Worm (Caenorhabditis elegans) whole organism, L1 larva: ENCODE data around the gene R166.2.

ENCODE experiments used
- C16A3.4 ChIP-seq: fragments of 150-350 bp; optimal IDR thresholded peaks from 2 replicates; lab custom pipeline; 2014; ENCODE audit warnings: missing biosample characterization, missing genetic modification characterization
- Y116A8C.19 ChIP-seq: sonication (generic microtip); optimal IDR thresholded peaks from 2 replicates; lab custom pipeline; 2016; ENCODE audit warnings: missing compliant biosample characterization, missing genetic modification characterization, borderline replicate concordance
- aha-1 ChIP-seq: fragments of 150-350 bp; optimal IDR thresholded peaks from 2 replicates; lab custom pipeline; 2014; ENCODE audit warnings: missing biosample characterization, missing genetic modification characterization
- aly-2 ChIP-seq: fragments of 150-350 bp; optimal IDR thresholded peaks from 2 replicates; lab custom pipeline; 2014; ENCODE audit warnings: missing biosample characterization, missing genetic modification characterization
- ama-1 ChIP-seq: fragments of 150-350 bp; optimal IDR thresholded peaks from 2 replicates; lab custom pipeline; 2014
- blmp-1 ChIP-seq: fragments of 150-350 bp; optimal IDR thresholded peaks from 2 replicates; lab custom pipeline; 2014; ENCODE audit warnings: missing biosample characterization, missing genetic modification characterization
- ceh-8 ChIP-seq: fragments of 200-800 bp; sonication (Bioruptor generic); optimal IDR thresholded peaks from 2 replicates; lab custom pipeline; 2018; ENCODE audit warnings: mild to moderate bottlenecking, missing genetic modification characterization, moderate library complexity, missing compliant biosample characterization
- ceh-90 ChIP-seq: sonication (generic microtip); optimal IDR thresholded peaks from 2 replicates; lab custom pipeline; 2016; ENCODE audit warnings: missing genetic modification characterization, missing compliant biosample characterization
- ces-1 ChIP-seq: fragments of 150-350 bp; optimal IDR thresholded peaks from 2 replicates; lab custom pipeline; 2014; ENCODE audit warnings: missing biosample characterization, missing genetic modification reagents, missing genetic modification characterization
- dpl-1 ChIP-seq, 3 experiments: fragments of 150-350 bp in 2 of 3; sonication (generic microtip) in 1 of 3; optimal IDR thresholded peaks; 2 replicates each; lab custom pipeline; 2014 to 2017; ENCODE audit warnings: missing biosample characterization in 3 of 3, missing genetic modification characterization in 3 of 3, missing genetic modification reagents in 3 of 3
- dsc-1 ChIP-seq: sonication (generic microtip); optimal IDR thresholded peaks from 2 replicates; lab custom pipeline; 2016; ENCODE audit warnings: mild to moderate bottlenecking, missing genetic modification characterization, missing compliant biosample characterization
- efl-1 ChIP-seq, 4 experiments: fragments of 150-350 bp; optimal IDR thresholded peaks in 3 of 4; peaks in 1 of 4; 1 replicate in 1 of 4; 2 replicates in 3 of 4; lab custom pipeline; 2014; ENCODE audit warnings: missing biosample characterization in 2 of 4, missing genetic modification characterization in 2 of 4, missing genetic modification reagents in 2 of 4
- efl-3 ChIP-seq: fragments of 200-800 bp; sonication (Bioruptor generic); optimal IDR thresholded peaks from 2 replicates; lab custom pipeline; 2018; ENCODE audit warnings: mild to moderate bottlenecking, missing genetic modification characterization, missing compliant biosample characterization
- egl-13 ChIP-seq: sonication (generic microtip); optimal IDR thresholded peaks from 2 replicates; lab custom pipeline; 2016; ENCODE audit warnings: missing genotype, missing genetic modification reagents, missing genetic modification characterization, missing compliant biosample characterization
- egl-27 ChIP-seq, 2 experiments: fragments of 150-350 bp in 1 of 2; sonication (generic microtip); optimal IDR thresholded peaks; 3 replicates each; lab custom pipeline; 2017 to 2018; ENCODE audit warnings: missing biosample characterization in 2 of 2, missing genetic modification characterization in 2 of 2, missing genetic modification reagents in 2 of 2
- elt-2 ChIP-seq: sonication (generic microtip); optimal IDR thresholded peaks from 2 replicates; lab custom pipeline; 2016; ENCODE audit warnings: missing genetic modification characterization, mild to moderate bottlenecking, inconsistent platforms, missing compliant biosample characterization, missing genetic modification reagents
- elt-3 ChIP-seq, 6 experiments: fragments of 150-350 bp in 1 of 6; sonication (generic microtip); optimal IDR thresholded peaks; 2 replicates each; lab custom pipeline; 2017 to 2018; ENCODE audit warnings: missing biosample characterization in 6 of 6, missing genetic modification characterization in 6 of 6, inconsistent platforms in 1 of 6
- ets-5 ChIP-seq: fragments of 200-800 bp; sonication (Bioruptor generic); IDR thresholded peaks from 2 replicates; pipeline ENCODE4 v1.3.6; 2022; ENCODE audit warnings: missing genetic modification characterization, missing compliant biosample characterization
- fkh-10 ChIP-seq: sonication (generic microtip); optimal IDR thresholded peaks from 2 replicates; lab custom pipeline; 2017; ENCODE audit warnings: missing biosample characterization, missing genetic modification reagents, missing genetic modification characterization
- fkh-8 ChIP-seq: sonication (generic microtip); optimal IDR thresholded peaks from 2 replicates; lab custom pipeline; 2016; ENCODE audit warnings: mild to moderate bottlenecking, missing genetic modification characterization, missing compliant biosample characterization
- grh-1 ChIP-seq: fragments of 200-800 bp; sonication (Bioruptor generic); IDR thresholded peaks from 2 replicates; pipeline ENCODE4 v1.3.6; 2022; ENCODE audit warnings: missing genetic modification reagents, missing genetic modification characterization, missing compliant biosample characterization
- hlh-4 ChIP-seq: sonication (generic microtip); optimal IDR thresholded peaks from 2 replicates; lab custom pipeline; 2016; ENCODE audit warnings: mild to moderate bottlenecking, missing genetic modification characterization, missing compliant biosample characterization
- irx-1 ChIP-seq: sonication (generic microtip); optimal IDR thresholded peaks from 2 replicates; lab custom pipeline; 2016; ENCODE audit warnings: missing genetic modification characterization, missing compliant biosample characterization
- lin-13 ChIP-seq: fragments of 150-350 bp; optimal IDR thresholded peaks from 2 replicates; lab custom pipeline; 2014; ENCODE audit warnings: missing biosample characterization, missing genetic modification reagents, missing genetic modification characterization
- lin-14 ChIP-seq: fragments of 200-800 bp; sonication (Bioruptor generic); optimal IDR thresholded peaks from 2 replicates; lab custom pipeline; 2018; ENCODE audit warnings: mild to moderate bottlenecking, missing genetic modification characterization, moderate library complexity, missing compliant biosample characterization
- lin-15B ChIP-seq: fragments of 150-350 bp; sonication (generic microtip); optimal IDR thresholded peaks from 3 replicates; lab custom pipeline; 2014; ENCODE audit warnings: missing biosample characterization, missing genetic modification characterization
- lin-35 ChIP-seq, 2 experiments: fragments of 150-350 bp; optimal IDR thresholded peaks; 2 replicates each; lab custom pipeline; 2014; ENCODE audit warnings: missing biosample characterization in 2 of 2, missing genetic modification characterization in 2 of 2, missing genetic modification reagents in 2 of 2
- lir-3 ChIP-seq: sonication (generic microtip); optimal IDR thresholded peaks from 2 replicates; lab custom pipeline; 2016; ENCODE audit warnings: mild to moderate bottlenecking, missing genetic modification characterization, moderate library complexity, missing compliant biosample characterization; ENCODE audit not compliant: poor library complexity
- lsy-2 ChIP-seq, 2 experiments: fragments of 150-350 bp; optimal IDR thresholded peaks; 2 replicates each; lab custom pipeline; 2014; ENCODE audit warnings: missing biosample characterization in 2 of 2, missing genetic modification characterization in 2 of 2
- mab-9 ChIP-seq: fragments of 200-800 bp; sonication (Bioruptor generic); IDR thresholded peaks from 2 replicates; pipeline ENCODE4 v1.3.6; 2022; ENCODE audit warnings: missing genetic modification reagents, missing genetic modification characterization, missing compliant biosample characterization
- nhr-11 ChIP-seq: fragments of 150-350 bp; optimal IDR thresholded peaks from 2 replicates; lab custom pipeline; 2014; ENCODE audit warnings: missing biosample characterization, missing genetic modification characterization
- nhr-19 ChIP-seq: fragments of 200-800 bp; sonication (Bioruptor generic); conservative IDR thresholded peaks from 2 replicates; pipeline ENCODE4 v1.3.6; 2022; ENCODE audit warnings: missing genetic modification characterization, missing compliant biosample characterization
- nhr-237 ChIP-seq: fragments of 150-350 bp; optimal IDR thresholded peaks from 2 replicates; lab custom pipeline; 2014; ENCODE audit warnings: missing biosample characterization, missing genetic modification characterization
- nhr-77 ChIP-seq: fragments of 150-350 bp; optimal IDR thresholded peaks from 2 replicates; lab custom pipeline; 2014; ENCODE audit warnings: missing biosample characterization, missing genetic modification characterization
- nhr-84 ChIP-seq: sonication (generic microtip); optimal IDR thresholded peaks from 2 replicates; lab custom pipeline; 2017; ENCODE audit warnings: missing biosample characterization, missing genetic modification characterization
- nhr-85 ChIP-seq: sonication (generic microtip); peaks from one replicate; lab custom pipeline; 2016; ENCODE audit warnings: missing genetic modification characterization, inconsistent platforms, missing compliant biosample characterization
- pag-3 ChIP-seq: sonication (generic microtip); optimal IDR thresholded peaks from 2 replicates; lab custom pipeline; 2017; ENCODE audit warnings: missing genetic modification characterization, mild to moderate bottlenecking, missing compliant biosample characterization, antibody characterized with exemption, borderline replicate concordance; ENCODE audit not compliant: insufficient read depth
- pqm-1 ChIP-seq: sonication (generic microtip); optimal IDR thresholded peaks from 3 replicates; lab custom pipeline; 2017; ENCODE audit warnings: missing biosample characterization, missing genetic modification characterization
- sox-4 ChIP-seq: sonication (generic microtip); optimal IDR thresholded peaks from 2 replicates; lab custom pipeline; 2016; ENCODE audit warnings: missing genetic modification characterization, missing compliant biosample characterization
- sup-37 ChIP-seq: fragments of 200-800 bp; sonication (Bioruptor generic); optimal IDR thresholded peaks from 2 replicates; lab custom pipeline; 2018; ENCODE audit warnings: mild to moderate bottlenecking, missing genetic modification characterization, missing compliant biosample characterization
- tlp-1 ChIP-seq: fragments of 150-350 bp; optimal IDR thresholded peaks from 2 replicates; lab custom pipeline; 2014; ENCODE audit warnings: missing biosample characterization, missing genetic modification characterization
- unc-130 ChIP-seq: fragments of 150-350 bp; optimal IDR thresholded peaks from 2 replicates; lab custom pipeline; 2017; ENCODE audit warnings: missing biosample characterization, missing genetic modification characterization, inconsistent platforms
- unc-86 ChIP-seq: sonication (generic microtip); optimal IDR thresholded peaks from 2 replicates; lab custom pipeline; 2016; ENCODE audit warnings: missing genetic modification characterization, missing compliant biosample characterization
- zip-4 ChIP-seq: fragments of 200-800 bp; sonication (Bioruptor generic); optimal IDR thresholded peaks from 2 replicates; lab custom pipeline; 2018; ENCODE audit warnings: mild to moderate bottlenecking, missing genetic modification characterization, moderate library complexity, missing compliant biosample characterization
- ztf-11 ChIP-seq, 2 experiments: sonication (generic microtip); optimal IDR thresholded peaks; 2 replicates each; lab custom pipeline; 2016 to 2017; ENCODE audit warnings: missing genetic modification characterization in 2 of 2, missing biosample characterization in 1 of 2, missing compliant biosample characterization in 1 of 2
- ztf-4 ChIP-seq: fragments of 150-350 bp; optimal IDR thresholded peaks from 2 replicates; lab custom pipeline; 2014; ENCODE audit warnings: missing biosample characterization, missing genetic modification characterization

The R166.2 gene

ce11 chrII:10542654-10543456 is 5.4 kb upstream of the R166.2 start:
- TF ChIP-seq lin-35 (GFP tag; optimal IDR thresholded peaks at IDR 0.05; lab: Kevin White, UChicago) (peak in 1 of 2 experiments; percentile 1), blmp-1 (tag; lab: Kevin White, UChicago) (peak; percentile 6), ztf-4 (tag; lab: Kevin White, UChicago) (peak; percentile 73), pag-3 (tag; lab: Kevin White, UChicago) (no peak), unc-86 (tag; lab: Kevin White, UChicago) (no peak), ama-1 (lab: Kevin White, UChicago) (peak; percentile 74), dpl-1 (GFP tag; optimal IDR thresholded peaks at IDR 0.05; lab: Kevin White, UChicago) (no peak), nhr-19 (GFP tag; lab: Robert Waterston, UW) (no peak), efl-1 (optimal IDR thresholded peaks at IDR 0.05; lab: Kevin White, UChicago) (peak in 1 of 2 experiments; percentile 8), efl-1 (GFP tag; optimal IDR thresholded peaks at IDR 0.05 in 1 of 2; lab: Kevin White, UChicago) (peak in 1 of 2 experiments; percentile 88), sup-37 (GFP tag; lab: Kevin White, UChicago) (peak; percentile 15), hlh-4 (no peak), mab-9 (GFP tag; lab: Robert Waterston, UW) (peak; percentile 17; the same call in 1 of the 2 replicates), egl-13 (tag; lab: Kevin White, UChicago) (no peak), ets-5 (0 out of 2 replicates have a peak, but pooled peaks have one; percentile 83), elt-2 (no peak), elt-3 (tag; optimal IDR thresholded peaks at IDR 0.05; lab: Kevin White, UChicago) (peak in 1 of 6 experiments; percentile 10)

- TF ChIP-seq egl-27 (tag; optimal IDR thresholded peaks at IDR 0.05; lab: Kevin White, UChicago) (no peak), ama-1 (lab: Kevin White, UChicago) (peak; percentile 98), ces-1 (no peak), zip-4 (GFP tag; lab: Kevin White, UChicago) (no peak), fkh-10 (GFP tag; lab: Kevin White, UChicago) (no peak), ztf-4 (tag; lab: Kevin White, UChicago) (peak; percentile 92), dsc-1 (tag; lab: Kevin White, UChicago) (peak; percentile 76), blmp-1 (tag; lab: Kevin White, UChicago) (peak; percentile 64), ceh-8 (GFP tag; lab: Kevin White, UChicago) (no peak), nhr-237 (tag; lab: Kevin White, UChicago) (no peak), lir-3 (tag; lab: Kevin White, UChicago) (peak; percentile 28), lin-14 (GFP tag; lab: Kevin White, UChicago) (peak; percentile 70), lin-13 (GFP tag; lab: Kevin White, UChicago) (peak; percentile 77), efl-3 (GFP tag; lab: Kevin White, UChicago) (no peak), pqm-1 (tag; lab: Kevin White, UChicago) (no peak), hlh-4 (no peak), elt-2 (peak; percentile 50), unc-130 (peak; percentile 62), ztf-11 (tag; optimal IDR thresholded peaks at IDR 0.05; lab: Kevin White, UChicago) (peak in 1 of 2 experiments; percentile 62), aha-1 (tag; lab: Kevin White, UChicago) (no peak), Y116A8C.19 (tag; lab: Kevin White, UChicago) (no peak), nhr-85 (tag; lab: Kevin White, UChicago) (peak; percentile 84), dpl-1 (GFP tag; optimal IDR thresholded peaks at IDR 0.05; lab: Kevin White, UChicago) (peak; percentile 53 to 76 (median 67)), fkh-8 (peak; percentile 46), nhr-77 (peak; percentile 13), nhr-84 (tag; lab: Kevin White, UChicago) (no peak), egl-13 (tag; lab: Kevin White, UChicago) (peak; percentile 3), irx-1 (tag; lab: Kevin White, UChicago) (peak; percentile 80), nhr-11 (tag; lab: Kevin White, UChicago) (peak; percentile 53), ceh-90 (tag; lab: Kevin White, UChicago) (no peak), aly-2 (peak; percentile 89), nhr-19 (GFP tag; lab: Robert Waterston, UW) (peak; percentile 79), sox-4 (tag; lab: Kevin White, UChicago) (no peak), grh-1 (GFP tag; lab: Robert Waterston, UW) (peak; percentile 74), lin-15B (tag; lab: Kevin White, UChicago) (no peak), lsy-2 (tag; optimal IDR thresholded peaks at IDR 0.05; lab: Kevin White, UChicago) (peak; percentile 82), tlp-1 (tag; lab: Kevin White, UChicago) (no peak), C16A3.4 (tag; lab: Kevin White, UChicago) (peak; percentile 75)
Observed at ce11 chrII:10541923-10542486, 4.5 kb upstream of the R166.2 start, which contains the start of gene pro-1. Gene pro-1, minus strand, starts transcription at chrII:10541996.
